Fruit fly (Drosophila melanogaster): Measurements from ENCODE around the gene Acox3.

Acox3 gene

DNA sequence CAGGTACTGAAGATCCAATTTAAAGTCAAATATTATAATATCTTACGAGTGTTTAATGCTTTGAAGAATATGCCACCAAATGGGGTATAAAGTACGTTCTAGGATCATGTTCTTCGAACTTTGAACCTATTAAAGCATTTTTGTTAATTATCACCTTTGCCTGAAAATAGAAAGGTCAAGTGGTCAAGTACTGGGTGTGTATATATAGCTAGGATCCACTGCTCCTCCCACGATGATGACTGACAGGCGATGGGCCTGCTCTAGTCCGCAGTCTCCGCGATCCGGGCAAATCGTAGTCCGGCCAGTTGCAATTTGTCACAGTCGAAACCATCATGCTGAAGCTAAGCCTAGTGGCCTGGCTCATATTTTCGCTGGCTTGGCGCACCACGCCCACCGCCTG, 67.2 kb downstream of the Acox3 start, which contains the start of gene Nepl5:
Gene Nepl5 (plus strand): TSS at position 301 of the 400 bp plus-strand sequence.
- TF ChIP-seq salr (GFP tag; optimal IDR thresholded peaks at IDR 0.05) (no peak), svp (GFP tag) (peak; percentile 56)

DNA sequence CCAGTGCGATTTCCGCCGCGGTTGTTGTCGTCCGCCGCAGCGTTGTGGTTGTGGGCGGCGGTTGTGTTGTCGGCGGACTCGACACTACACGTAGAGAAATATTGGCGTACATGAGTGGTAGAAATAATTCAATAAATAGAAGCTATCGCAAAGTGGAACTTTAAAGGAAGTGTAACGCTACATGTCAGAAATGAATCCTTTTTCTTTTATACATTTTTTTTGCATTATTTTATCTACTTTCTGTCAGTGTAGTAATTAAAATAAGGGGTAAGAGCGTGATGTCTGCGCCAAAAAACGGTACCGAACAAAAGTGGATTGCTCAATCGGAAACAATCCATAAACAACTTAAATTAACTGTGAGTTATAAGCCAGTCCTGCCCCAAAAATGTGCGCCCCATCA, 69.0 kb downstream of the Acox3 start:
- TF ChIP-seq CG31627 (GFP tag; optimal IDR thresholded peaks at IDR 0.05) (peak; percentile 3), Hr39 (GFP tag; optimal IDR thresholded peaks at IDR 0.05) (peak; percentile 0), Sox15 (GFP tag; optimal IDR thresholded peaks at IDR 0.05) (no peak), eg (GFP tag; IDR thresholded peaks at IDR 0.05) (0 out of 3 replicates have a peak, but pooled peaks have one; percentile 30), CG6163 (GFP tag; IDR thresholded peaks at IDR 0.05) (0 out of 3 replicates have a peak, but pooled peaks have one; percentile 22), svp (GFP tag) (peak; percentile 70), CG8119 (GFP tag; IDR thresholded peaks at IDR 0.05) (no peak), Eip78C (GFP tag) (peak; percentile 42)
